Fruit fly (Drosophila melanogaster): ENCODE measurements around the gene Smr.

The Smr gene

DNA sequence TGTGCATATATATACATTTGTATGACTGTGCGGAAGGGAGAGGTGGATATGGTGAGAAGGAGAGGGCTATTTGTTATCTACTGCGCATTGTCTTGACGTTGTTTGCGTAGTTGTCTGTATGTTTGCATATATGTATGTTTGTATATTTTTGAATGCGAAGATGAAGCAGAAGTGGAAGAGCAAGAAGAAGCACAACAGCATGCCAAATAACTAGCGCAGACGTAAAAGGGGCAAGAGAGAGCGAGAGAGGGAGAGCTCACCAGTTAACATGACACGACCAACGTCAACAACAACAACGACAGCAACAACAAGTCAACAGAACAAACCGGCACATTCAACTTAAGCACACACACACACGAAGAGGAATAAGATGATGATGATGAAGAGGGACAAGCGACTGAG is 9.4 kb upstream of the Smr start:
- TF ChIP-seq sv (GFP tag; optimal IDR thresholded peaks at IDR 0.05) (no peak), Sp1 (GFP tag; optimal IDR thresholded peaks at IDR 0.05) (no peak), foxo (GFP tag; optimal IDR thresholded peaks at IDR 0.05) (no peak), Abd-B (GFP tag; optimal IDR thresholded peaks at IDR 0.05) (no peak), tai (GFP tag; optimal IDR thresholded peaks at IDR 0.05) (no peak), Dif (GFP tag; optimal IDR thresholded peaks at IDR 0.05; ENCODE audit: partially characterized antibody) (peak; percentile 30), Hnf4 (GFP tag; optimal IDR thresholded peaks at IDR 0.05) (no peak), Vsx2 (GFP tag; optimal IDR thresholded peaks at IDR 0.05; ENCODE audit: partially characterized antibody) (peak; percentile 40), rgr (GFP tag; optimal IDR thresholded peaks at IDR 0.05) (no peak), CG32264 (GFP tag; optimal IDR thresholded peaks at IDR 0.05) (no peak), fru (GFP tag; optimal IDR thresholded peaks at IDR 0.05) (no peak), pan (optimal IDR thresholded peaks at IDR 0.05) (no peak), Mio (GFP tag; optimal IDR thresholded peaks at IDR 0.05) (no peak), Hr78 (GFP tag; optimal IDR thresholded peaks at IDR 0.05) (no peak), Jra (GFP tag; optimal IDR thresholded peaks at IDR 0.05) (no peak), sage (GFP tag; optimal IDR thresholded peaks at IDR 0.05) (no peak), dl (GFP tag; optimal IDR thresholded peaks at IDR 0.05; ENCODE audit: insufficient read depth in 1 of 2, partially characterized antibody in 2 of 2) (peak in 1 of 2 experiments; percentile 36), h (GFP tag; optimal IDR thresholded peaks at IDR 0.05) (no peak), OdsH (GFP tag; optimal IDR thresholded peaks at IDR 0.05) (no peak), Hr83 (GFP tag; optimal IDR thresholded peaks at IDR 0.05; ENCODE audit: poor library complexity, severe bottlenecking) (peak; percentile 60), Dfd (GFP tag; optimal IDR thresholded peaks at IDR 0.05) (no peak), Rel (GFP tag; optimal IDR thresholded peaks at IDR 0.05) (no peak), Rel (tag; optimal IDR thresholded peaks at IDR 0.05) (no peak), ey (GFP tag; optimal IDR thresholded peaks at IDR 0.05) (no peak), woc (GFP tag; optimal IDR thresholded peaks at IDR 0.05) (no peak)

DNA sequence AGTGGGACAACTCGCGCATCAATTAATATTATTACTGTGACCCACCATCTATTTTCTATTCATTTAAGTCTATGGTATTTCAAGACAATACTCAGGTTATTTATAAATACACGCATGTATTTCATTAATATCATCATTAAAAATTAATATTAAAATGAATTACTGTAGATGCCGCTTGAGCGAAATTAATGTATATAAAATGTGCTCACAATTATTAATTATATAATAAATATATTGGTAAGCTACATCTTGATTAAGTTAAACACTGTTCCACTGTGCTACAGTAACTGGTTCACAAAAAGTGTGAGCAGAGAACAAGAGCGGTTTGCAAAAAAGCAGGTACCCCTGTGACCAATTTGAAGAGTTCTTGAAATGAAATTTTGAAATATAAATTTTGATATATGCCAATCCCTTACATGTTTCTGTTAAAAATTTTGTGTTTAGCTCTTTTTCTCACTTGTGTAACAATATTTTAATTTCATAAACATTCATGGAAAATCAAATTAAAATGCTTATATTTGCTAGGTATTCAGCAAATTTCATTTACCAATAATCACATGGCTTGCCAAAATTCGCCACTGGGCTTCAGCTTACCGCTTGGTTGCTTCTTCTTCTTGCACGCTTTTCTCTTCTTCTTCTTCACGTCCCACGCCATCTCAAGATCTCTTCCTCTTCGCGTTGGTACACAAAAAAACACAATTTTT is 8.7 kb upstream of the Smr start:
- TF ChIP-seq psq (GFP tag; optimal IDR thresholded peaks at IDR 0.05) (peak; percentile 95), br (GFP tag; optimal IDR thresholded peaks at IDR 0.05) (peak; percentile 99), Hr83 (GFP tag; optimal IDR thresholded peaks at IDR 0.05; ENCODE audit: poor library complexity, severe bottlenecking) (peak; percentile 70), Hr78 (GFP tag; optimal IDR thresholded peaks at IDR 0.05) (no peak), Jra (GFP tag; optimal IDR thresholded peaks at IDR 0.05) (peak; percentile 96), rgr (GFP tag; optimal IDR thresholded peaks at IDR 0.05) (peak; percentile 99), ey (GFP tag; optimal IDR thresholded peaks at IDR 0.05) (peak; percentile 100), GATAd (GFP tag; optimal IDR thresholded peaks at IDR 0.05) (peak; percentile 96), Abd-B (GFP tag; optimal IDR thresholded peaks at IDR 0.05) (no peak), fru (GFP tag; optimal IDR thresholded peaks at IDR 0.05) (peak; percentile 100), OdsH (GFP tag; optimal IDR thresholded peaks at IDR 0.05) (peak; percentile 99), h (GFP tag; optimal IDR thresholded peaks at IDR 0.05) (peak; percentile 99), Dfd (GFP tag; optimal IDR thresholded peaks at IDR 0.05) (peak; percentile 99), lola (GFP tag; optimal IDR thresholded peaks at IDR 0.05) (no peak), woc (GFP tag; optimal IDR thresholded peaks at IDR 0.05) (peak; percentile 98), CrebA (GFP tag; optimal IDR thresholded peaks at IDR 0.05; ENCODE audit: borderline replicate concordance) (peak; percentile 94), N (GFP tag; optimal IDR thresholded peaks at IDR 0.05) (no peak), CG32264 (GFP tag; optimal IDR thresholded peaks at IDR 0.05) (peak; percentile 97), Sp1 (GFP tag; optimal IDR thresholded peaks at IDR 0.05) (peak; percentile 100), dsf (GFP tag; optimal IDR thresholded peaks at IDR 0.05; ENCODE audit: borderline replicate concordance) (peak; percentile 95), Hnf4 (GFP tag; optimal IDR thresholded peaks at IDR 0.05) (peak; percentile 99), Mio (GFP tag; optimal IDR thresholded peaks at IDR 0.05) (peak; percentile 94), foxo (GFP tag; optimal IDR thresholded peaks at IDR 0.05) (peak; percentile 97 to 100), tai (GFP tag; optimal IDR thresholded peaks at IDR 0.05) (peak; percentile 96), dl (GFP tag; optimal IDR thresholded peaks at IDR 0.05; ENCODE audit: insufficient read depth in 1 of 2, partially characterized antibody in 2 of 2) (no peak), sv (GFP tag; optimal IDR thresholded peaks at IDR 0.05) (peak; percentile 100), jim (GFP tag; optimal IDR thresholded peaks at IDR 0.05) (no peak), Myc (optimal IDR thresholded peaks at IDR 0.05) (no peak), sage (GFP tag; optimal IDR thresholded peaks at IDR 0.05) (peak; percentile 97), usp (GFP tag; optimal IDR thresholded peaks at IDR 0.05) (peak; percentile 2), CG9705 (GFP tag; optimal IDR thresholded peaks at IDR 0.05) (peak; percentile 99), brk (GFP tag; optimal IDR thresholded peaks at IDR 0.05) (peak; percentile 86), Vsx2 (GFP tag; optimal IDR thresholded peaks at IDR 0.05; ENCODE audit: partially characterized antibody) (no peak), Dif (GFP tag; optimal IDR thresholded peaks at IDR 0.05; ENCODE audit: partially characterized antibody) (no peak), Rel (GFP tag; optimal IDR thresholded peaks at IDR 0.05) (peak; percentile 81), Rel (tag; optimal IDR thresholded peaks at IDR 0.05) (peak; percentile 96), HLH106 (tag; optimal IDR thresholded peaks at IDR 0.05) (peak; percentile 100), dmrt93B (GFP tag; optimal IDR thresholded peaks at IDR 0.05) (peak; percentile 100), pan (optimal IDR thresholded peaks at IDR 0.05) (no peak)

Measured in whole organism, wandering third instar larva.